Fruit fly (Drosophila melanogaster) S2 (cell line): ENCODE data around the gene CG33253.

ENCODE experiments used
- CG8478 ChIP-seq: fragments of >200 bp; optimal IDR thresholded peaks from 2 replicates; lab custom pipeline; 2018
- CTCF ChIP-seq, 2 experiments: fragments of >200 bp; optimal IDR thresholded peaks; 2 replicates each; lab custom pipeline; 2018

CG33253 gene

DNA sequence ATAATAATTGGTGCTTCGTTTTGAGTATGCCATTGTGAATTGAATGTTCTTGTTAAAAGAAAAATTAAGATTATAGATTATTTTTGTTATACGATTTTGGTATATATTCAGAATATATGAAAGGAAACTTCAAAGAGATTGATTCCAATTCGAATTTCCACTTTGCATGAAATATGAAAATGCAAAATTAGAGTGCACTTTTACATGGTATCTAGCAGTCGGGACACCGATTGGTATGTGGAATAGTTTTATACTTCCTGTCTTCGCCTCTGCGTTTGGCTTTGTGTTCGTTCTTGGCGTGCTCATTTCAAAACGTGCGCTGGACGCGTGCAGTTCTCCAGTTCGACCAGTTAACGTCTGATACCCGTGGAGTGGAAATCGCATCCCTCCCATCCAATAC lies at the start of gene CG33253:
TSS of gene CG33253 (plus strand) at position 301 of the 400 bp plus-strand sequence.
- TF ChIP-seq CTCF (optimal IDR thresholded peaks at IDR 0.05; lab: Kevin White, UChicago) (no peak), CG8478 (lab: Kevin White, UChicago) (no peak)

DNA sequence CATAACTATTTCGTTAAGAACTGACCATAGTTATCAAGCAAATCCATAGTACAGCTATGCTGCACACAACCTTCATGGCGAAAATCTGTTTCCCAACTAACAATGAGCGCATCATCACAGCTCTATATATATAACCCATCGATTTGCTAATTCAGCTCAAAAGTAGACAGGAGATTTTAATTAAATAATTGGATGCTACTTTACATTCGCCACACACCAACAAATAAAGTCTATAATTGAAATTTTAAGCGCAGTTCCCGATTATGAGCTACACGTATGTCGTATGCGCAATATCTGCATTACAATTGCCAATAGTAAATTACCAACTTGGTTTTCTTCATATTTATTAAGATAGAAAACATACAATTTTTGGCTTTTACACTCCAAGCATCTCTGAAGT lies 47.5 kb upstream of the CG33253 start, which contains the start of gene Obp18a:
TSS of gene Obp18a (minus strand) at position 101 of the 400 bp plus-strand sequence.
- TF ChIP-seq CTCF (optimal IDR thresholded peaks at IDR 0.05; lab: Kevin White, UChicago) (no peak), CG8478 (lab: Kevin White, UChicago) (no peak)

DNA sequence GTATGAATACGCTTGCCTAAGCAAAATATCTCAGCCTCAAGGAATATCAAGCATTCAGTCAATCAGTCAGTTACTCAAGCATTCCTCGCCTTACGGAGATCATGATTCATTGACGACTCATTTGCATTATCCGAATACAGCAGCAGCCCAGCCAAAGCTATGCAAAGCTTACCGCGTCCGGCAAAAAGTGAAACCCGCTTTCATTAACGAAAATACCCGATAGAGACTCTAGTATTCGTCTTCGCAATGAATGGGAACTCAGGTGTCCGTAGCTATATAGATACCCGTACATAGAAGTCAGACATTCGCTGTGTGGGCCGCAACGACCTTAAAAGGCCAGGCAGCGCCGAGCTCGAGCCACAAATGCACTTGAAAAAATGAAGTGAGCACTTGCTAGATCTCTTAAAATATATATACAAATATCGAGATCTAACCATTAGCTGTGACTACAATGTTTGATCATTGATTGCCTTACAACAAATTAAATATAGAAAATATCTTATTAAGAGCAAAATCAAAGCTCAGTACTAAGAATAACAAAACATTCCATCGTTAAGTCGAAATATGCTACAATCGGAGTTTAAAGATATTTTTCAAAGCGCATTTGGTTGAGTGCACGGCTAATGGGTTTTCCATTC lies 38.3 kb upstream of the CG33253 start:
- TF ChIP-seq CTCF (optimal IDR thresholded peaks at IDR 0.05; lab: Kevin White, UChicago) (no peak), CG8478 (lab: Kevin White, UChicago) (no peak)

DNA sequence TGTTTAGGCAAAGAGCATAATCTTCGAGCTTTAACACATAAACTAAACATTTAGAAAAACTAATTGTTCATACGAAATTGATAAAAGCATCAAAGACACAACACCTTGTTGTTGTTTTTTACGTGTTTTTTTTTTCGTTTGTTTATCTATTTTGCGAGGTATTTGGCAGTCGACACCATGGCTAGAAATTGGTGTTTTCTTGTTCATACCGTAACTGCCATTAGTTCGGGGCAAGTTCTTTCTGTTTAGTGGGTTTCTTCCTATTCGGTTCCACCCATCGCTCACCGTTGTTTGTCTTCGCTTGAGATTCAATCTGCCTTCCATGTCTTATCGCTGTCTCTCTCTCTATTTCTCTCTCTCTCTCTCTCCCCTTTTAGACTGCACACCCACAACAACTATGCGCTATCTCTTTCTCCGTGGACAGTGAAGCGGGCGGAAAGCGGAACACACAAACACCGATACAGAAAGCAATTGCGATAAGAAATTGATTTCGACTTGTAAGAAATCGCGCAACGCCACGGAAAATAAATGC lies 36.7 kb upstream of the CG33253 start:
- TF ChIP-seq CTCF (optimal IDR thresholded peaks at IDR 0.05; lab: Kevin White, UChicago) (no peak), CG8478 (lab: Kevin White, UChicago) (no peak)

DNA sequence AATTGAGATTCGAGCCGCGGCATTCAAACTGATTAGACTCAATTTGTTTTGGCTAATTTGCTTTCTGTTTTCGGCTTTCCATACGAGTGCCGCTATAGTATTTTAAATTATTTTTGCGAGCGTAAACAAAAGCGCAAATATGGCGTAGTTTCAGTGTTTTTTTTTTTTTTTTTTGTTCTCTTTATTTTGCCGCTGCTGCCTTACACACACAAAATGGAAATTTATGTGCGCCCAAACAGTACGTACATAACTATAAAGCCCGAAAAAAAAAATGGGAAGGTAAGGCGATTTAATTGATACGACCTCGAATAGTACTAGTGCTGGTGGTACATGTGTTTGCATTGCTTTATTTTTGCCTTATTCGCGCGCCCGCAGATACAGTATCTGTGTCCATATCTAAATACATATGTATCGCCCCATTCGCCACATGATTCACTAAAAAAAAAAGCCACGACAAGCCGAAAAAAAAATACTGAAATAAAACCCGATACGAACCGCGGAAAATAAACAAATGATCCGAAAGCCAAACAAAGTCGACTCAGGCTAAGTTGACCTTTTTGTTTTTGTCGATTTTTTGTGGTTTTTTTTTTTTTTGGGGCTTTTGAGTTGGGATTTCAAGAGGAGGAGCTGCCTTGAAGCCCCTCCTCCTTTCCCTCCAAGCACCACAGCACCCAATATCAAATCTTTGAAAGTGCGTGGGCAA lies 35.1 kb upstream of the CG33253 start:
- TF ChIP-seq CG8478 (lab: Kevin White, UChicago): no peak
- TF ChIP-seq CTCF (optimal IDR thresholded peaks at IDR 0.05; lab: Kevin White, UChicago): no peak

DNA sequence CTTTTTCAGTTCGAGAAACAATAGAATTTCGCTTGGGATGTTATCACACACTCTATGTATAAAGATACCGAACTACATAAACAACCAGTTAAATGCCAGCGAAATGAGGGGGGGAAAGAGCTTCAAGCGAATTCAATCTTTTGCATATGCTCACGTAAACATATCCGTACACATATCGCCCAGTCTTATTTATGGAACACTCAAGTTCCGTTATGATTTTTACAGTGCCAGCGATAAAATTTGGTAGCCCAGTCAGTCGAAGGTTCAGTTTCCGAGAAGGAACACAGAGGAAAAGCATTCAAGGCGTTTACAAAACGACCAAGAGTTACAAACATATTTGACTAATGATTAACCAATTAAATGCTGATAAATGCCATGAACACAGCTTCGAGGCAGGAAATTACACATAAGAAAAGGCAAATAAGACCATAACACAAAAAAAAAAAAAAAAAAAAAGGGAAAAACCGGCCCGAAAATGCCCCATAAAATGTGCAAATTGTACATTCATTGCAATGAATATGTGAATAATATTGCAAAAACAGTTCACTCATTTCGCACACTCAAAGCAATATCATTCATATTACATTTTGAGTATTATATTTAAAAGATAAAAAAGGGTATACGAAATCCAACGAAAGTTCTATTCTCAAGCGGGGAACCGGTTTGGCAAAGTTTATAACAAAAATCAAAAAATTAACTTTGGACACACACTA lies 34.3 kb upstream of the CG33253 start:
- TF ChIP-seq CG8478 (lab: Kevin White, UChicago): no peak
- no peak for TF ChIP-seq CTCF (optimal IDR thresholded peaks at IDR 0.05; lab: Kevin White, UChicago)

DNA sequence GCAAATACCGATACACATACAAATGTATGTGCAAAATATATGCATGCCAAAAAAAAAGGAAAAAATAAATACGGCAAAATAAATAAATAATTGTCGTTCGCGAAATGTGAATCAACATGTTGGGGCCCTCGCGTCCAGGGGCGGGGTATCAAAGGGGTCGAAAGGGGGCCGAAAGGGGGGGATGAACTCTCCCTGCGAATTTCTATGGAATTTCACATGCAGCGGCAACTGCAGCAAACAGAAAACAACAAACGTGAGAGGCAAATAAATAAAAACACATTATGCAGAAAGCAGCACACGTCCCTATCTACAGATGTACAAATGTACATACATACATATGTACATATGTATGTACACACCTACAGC lies 33.7 kb upstream of the CG33253 start:
- TF ChIP-seq CTCF (optimal IDR thresholded peaks at IDR 0.05; lab: Kevin White, UChicago) (no peak), CG8478 (lab: Kevin White, UChicago) (no peak)

DNA sequence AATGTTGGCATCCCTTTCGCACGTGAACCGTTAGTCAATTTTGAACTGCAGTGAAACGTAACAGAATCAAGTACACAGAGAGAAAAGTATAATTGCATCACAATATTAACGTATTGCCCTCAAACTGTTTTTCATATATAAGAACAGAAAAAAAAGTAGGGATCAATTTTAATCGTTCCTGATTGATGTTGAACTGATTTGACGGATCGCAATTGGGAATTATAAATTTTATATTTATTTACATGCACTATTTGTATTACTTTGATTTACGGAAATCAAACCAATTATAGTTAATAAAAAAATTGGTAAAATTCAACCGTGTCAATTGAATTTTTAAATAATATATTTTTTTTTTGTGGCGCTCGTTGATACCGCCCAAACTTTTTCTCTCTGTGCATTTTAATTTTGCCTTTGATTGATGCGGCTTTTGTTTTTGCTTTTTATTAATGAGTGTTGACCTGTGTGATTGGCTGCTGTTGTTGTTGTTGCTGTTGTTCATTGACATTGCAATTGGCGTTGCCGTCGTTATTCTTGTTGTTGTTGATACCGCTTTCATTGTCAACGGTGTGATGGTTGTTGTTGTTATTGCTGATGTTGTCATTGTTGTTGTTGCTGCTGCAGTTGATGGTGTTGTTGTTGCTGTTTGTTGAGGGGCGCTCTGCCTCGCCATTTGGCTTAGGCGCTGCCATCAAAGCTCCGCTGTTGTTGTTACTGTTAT lies 30.5 kb upstream of the CG33253 start:
- no peak for TF ChIP-seq CG8478 (lab: Kevin White, UChicago)
- no peak for TF ChIP-seq CTCF (optimal IDR thresholded peaks at IDR 0.05; lab: Kevin White, UChicago)

DNA sequence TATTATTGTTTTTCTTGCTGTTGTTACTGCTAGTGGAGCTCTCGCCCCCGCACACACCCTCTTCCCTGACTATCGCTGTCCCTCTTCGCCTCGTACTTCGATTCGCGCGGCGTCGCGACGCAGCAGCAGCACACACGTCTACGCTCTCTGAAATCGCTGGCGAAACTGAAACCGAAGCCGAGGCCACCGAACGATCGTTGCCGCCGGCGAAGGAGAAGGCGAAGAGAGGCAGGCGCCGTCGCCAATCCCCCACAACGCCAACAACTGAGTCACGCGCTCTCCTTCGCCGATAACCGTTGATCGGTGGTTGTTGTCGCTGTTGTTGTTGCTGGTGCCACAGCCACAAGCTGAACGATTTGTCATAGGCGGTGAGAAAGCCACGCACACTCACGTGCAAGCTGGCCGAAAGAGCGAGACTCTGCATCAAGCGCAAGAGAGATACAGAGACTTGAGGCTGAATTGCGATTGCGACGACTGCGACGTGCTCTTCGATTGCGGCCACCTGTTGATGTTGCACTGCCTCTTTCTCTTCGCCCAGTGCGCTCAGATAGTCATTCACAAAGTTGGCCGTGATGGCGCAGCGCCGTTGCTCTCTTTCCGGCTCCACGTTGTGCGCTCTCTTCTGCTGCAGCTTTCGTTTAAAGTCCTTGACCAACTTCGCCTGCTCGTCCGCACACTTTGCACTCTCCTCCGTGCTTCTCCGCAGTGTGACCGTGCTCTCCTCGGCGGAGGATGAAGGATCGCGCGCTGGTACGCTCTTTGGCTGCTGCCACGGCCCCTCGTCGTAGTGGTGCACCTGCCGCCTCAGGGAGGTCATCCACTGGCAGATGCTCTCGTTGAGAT lies 29.7 kb upstream of the CG33253 start:
- TF ChIP-seq CTCF (optimal IDR thresholded peaks at IDR 0.05; lab: Kevin White, UChicago): no peak
- no peak for TF ChIP-seq CG8478 (lab: Kevin White, UChicago)

DNA sequence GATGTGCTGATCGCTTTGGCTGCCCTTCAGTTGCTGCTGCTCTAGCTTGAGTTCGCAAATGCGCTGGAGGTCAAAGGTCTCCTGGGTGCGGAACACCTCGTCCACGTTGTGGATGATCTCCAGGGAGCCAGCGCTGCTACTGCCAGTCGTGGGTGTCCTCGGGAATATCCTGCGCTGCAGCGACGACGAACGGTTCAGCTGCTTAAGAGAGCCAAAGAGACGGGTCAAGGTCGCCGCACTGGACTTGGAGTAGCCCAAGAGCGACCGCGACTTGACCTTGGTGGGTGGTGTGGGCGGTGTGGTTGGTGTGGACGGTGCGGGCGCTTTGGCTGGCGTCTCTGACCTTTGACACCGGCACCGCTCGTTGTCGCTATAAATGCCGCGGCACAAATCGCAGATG lies 29.0 kb upstream of the CG33253 start:
- no peak for TF ChIP-seq CTCF (optimal IDR thresholded peaks at IDR 0.05; lab: Kevin White, UChicago)
- no peak for TF ChIP-seq CG8478 (lab: Kevin White, UChicago)

DNA sequence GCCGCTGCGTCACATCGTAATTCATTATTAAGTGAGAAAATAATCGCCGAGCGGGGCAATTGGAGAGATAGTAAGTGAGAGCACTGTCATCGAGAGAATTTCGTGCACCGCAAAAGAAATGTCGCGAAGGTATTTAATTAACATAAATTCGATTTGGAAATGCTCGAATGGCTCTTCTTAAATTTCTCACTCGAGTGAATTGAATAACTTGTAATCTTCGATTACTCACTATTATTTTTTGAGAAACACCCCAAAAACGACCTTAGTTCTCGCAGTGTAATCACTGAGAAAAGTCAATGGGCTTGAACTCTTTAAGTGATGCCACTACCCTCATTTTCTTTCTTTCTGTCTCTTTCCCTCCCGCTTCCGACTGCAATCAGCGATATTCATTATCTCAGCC lies 28.2 kb upstream of the CG33253 start:
- TF ChIP-seq CTCF (optimal IDR thresholded peaks at IDR 0.05; lab: Kevin White, UChicago): no peak
- TF ChIP-seq CG8478 (lab: Kevin White, UChicago): no peak

DNA sequence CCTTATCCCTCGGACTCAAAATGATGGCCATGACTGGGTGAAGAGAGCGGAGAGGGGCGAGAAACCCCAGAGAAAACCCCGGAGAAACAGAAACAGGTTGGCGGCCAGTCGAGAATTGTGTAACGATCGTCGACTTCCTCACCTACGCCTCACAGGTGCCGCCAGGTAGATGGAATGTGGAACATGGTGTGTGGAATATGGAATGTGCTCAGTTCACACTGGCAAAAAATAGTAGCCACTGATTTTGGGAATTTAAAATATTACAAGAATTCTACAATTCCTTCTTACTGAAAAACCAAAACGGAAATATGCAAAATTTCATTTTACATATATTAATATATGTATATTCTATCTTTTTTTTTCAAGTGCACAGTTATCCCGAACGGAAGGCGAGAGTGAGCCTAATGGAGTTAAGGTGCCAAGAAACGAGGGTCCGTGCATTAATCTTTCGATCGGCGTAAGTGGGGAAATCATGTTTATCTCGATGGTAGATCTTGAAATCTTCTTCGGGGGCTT lies 27.2 kb upstream of the CG33253 start:
- no peak for TF ChIP-seq CG8478 (lab: Kevin White, UChicago)
- no peak for TF ChIP-seq CTCF (optimal IDR thresholded peaks at IDR 0.05; lab: Kevin White, UChicago)

DNA sequence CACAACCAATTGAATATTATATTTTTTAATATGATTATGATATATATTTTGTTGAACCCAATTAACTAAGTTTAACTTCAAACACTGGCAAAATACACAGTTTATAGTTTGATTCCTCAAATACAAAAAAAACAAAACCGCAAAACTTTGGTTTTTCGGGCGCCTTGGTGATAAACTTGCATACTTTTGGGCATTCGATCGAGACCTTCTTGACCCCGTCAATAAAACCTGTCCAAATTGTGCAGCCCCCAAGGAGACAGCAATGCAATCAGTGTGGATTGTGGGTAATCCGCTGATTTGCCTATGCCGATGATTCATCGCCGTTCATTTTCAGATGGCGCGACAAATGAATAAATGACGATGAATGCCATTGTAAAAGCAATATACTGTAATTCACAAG lies 25.8 kb upstream of the CG33253 start:
- TF ChIP-seq CTCF (optimal IDR thresholded peaks at IDR 0.05; lab: Kevin White, UChicago) (no peak), CG8478 (lab: Kevin White, UChicago) (no peak)
